Fruit fly (Drosophila melanogaster) Kc167 (cell line): ENCODE measurements around the gene Sodh1.

ENCODE experiments used
- Myc ChIP-seq: fragments of >200 bp; optimal IDR thresholded peaks from 2 replicates; lab custom pipeline; 2017; ENCODE audit warnings: missing external identifiers
- Sin3A ChIP-seq: fragments of >200 bp; optimal IDR thresholded peaks from 2 replicates; lab custom pipeline; 2018; ENCODE audit warnings: missing external identifiers
- h ChIP-seq: fragments of >200 bp; optimal IDR thresholded peaks from 3 replicates; lab custom pipeline; 2018; ENCODE audit warnings: missing external identifiers
- insv ChIP-seq: fragments of >200 bp; optimal IDR thresholded peaks from 3 replicates; lab custom pipeline; 2018; ENCODE audit warnings: missing external identifiers
- psq ChIP-seq: fragments of >200 bp; optimal IDR thresholded peaks from 2 replicates; lab custom pipeline; 2017; ENCODE audit warnings: missing external identifiers
- ttk ChIP-seq: sonication (Bioruptor generic); optimal IDR thresholded peaks from 2 replicates; lab custom pipeline; 2017; ENCODE audit warnings: missing external identifiers

The Sodh1 gene

DNA sequence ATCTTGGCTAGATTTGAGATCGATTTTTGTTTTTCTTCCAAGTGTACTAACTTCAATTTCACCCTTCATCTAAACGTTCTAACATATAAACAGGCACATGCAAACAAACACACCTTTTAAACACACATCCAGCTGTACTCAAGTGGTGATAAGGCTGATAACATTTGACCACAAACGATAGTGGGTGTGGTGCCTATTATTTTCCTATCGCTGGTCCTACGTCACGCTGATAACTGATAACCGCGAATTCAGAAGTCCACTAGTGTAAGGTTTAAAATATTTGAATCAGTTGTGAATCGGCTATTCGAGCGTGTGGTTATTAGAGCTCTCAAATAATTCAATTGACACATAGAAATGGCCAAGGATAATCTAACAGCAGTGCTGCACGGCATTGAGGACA lies at the start of gene Sodh1:
Gene Sodh1 (plus strand): TSS at position 94 of the 400 bp plus-strand sequence.
- no peak for TF ChIP-seq insv

DNA sequence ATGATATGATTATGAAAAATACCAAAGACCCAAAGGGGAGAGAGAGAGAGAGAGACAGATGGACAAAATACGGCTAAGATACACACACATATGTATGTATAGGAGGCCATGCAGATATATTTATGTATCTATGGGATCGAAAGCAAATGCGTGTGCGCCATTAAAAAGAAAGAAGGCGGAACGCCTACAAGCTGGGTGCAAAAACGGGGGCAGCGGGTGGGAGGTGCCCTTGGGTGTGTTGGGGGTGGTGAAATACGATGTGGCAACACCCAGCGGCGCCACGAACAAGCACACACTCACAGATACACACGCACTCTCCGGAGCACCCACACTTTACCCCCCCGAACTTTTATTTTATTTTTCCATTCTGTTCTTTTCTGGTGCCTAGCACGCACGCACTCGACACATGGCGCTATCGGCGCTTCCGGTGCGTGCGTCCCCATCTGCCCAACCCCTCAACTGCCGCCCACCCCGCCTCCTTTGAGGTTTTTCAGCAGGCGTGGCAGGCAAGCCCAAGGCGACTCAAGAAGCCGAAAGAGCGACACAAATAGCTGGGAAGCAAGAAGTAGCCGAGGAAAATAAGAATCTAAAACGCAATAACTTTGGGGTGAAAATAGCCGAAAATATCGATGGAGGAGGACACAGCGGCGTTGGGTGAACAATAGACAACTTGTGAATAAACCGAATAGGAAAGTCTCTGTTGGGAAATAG lies 47.5 kb upstream of the Sodh1 start:
- TF ChIP-seq insv = no peak
- no peak for TF ChIP-seq h (lab: Kevin White, UChicago)
- no peak for TF ChIP-seq psq (lab: Kevin White, UChicago)
- TF ChIP-seq Sin3A (lab: Kevin White, UChicago) = no peak
- TF ChIP-seq Myc (lab: Kevin White, UChicago) = no peak
- no peak for TF ChIP-seq ttk (lab: Kevin White, UChicago)

DNA sequence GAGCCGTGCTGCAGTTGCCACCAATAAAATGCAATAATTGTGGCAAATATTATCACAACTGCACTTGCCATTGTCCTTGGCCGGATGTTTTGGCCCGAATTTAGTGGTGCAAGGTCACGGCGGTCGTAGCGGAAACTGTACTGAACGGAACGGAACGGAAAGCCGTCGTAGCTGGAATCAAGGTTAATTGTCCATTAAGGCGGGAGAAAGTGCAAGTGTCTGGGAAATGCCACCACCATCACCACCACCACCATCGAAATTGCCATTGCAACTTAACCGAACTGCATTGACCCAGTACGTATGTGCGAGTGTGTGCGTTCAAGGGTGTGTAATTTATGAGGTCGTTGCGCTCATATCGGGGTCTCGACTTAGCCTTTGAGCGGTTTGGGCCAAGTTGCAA lies 45.2 kb upstream of the Sodh1 start:
- no peak for TF ChIP-seq h (lab: Kevin White, UChicago)
- no peak for TF ChIP-seq ttk (lab: Kevin White, UChicago)
- no peak for TF ChIP-seq Sin3A (lab: Kevin White, UChicago)

DNA sequence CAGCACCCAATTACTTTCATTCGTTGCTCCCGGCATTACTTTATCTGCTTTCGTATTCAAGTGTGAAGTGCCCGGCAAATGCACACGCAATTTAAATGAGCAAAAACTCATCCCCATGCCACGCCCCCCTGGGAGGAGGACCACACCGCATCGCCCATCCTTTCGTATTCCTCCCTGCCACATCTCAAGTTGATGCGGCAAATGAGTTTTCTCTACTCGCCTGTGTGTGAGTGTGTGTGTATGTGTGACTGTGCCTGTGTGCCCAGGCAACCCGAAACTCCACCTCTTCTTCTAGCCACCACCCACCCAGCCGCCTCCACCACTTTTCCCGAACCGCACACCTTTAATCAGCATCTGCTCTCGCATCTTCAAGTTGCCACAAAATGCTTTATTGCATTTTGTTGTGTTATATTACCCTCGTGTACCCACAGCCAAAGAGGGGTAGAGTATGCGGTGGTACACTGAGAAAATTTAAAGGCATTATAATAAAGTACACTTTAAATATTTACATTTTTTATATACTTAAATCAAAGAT lies 41.0 kb upstream of the Sodh1 start:
- no peak for TF ChIP-seq ttk (lab: Kevin White, UChicago)
- TF ChIP-seq insv = no peak
- no peak for TF ChIP-seq h (lab: Kevin White, UChicago)

DNA sequence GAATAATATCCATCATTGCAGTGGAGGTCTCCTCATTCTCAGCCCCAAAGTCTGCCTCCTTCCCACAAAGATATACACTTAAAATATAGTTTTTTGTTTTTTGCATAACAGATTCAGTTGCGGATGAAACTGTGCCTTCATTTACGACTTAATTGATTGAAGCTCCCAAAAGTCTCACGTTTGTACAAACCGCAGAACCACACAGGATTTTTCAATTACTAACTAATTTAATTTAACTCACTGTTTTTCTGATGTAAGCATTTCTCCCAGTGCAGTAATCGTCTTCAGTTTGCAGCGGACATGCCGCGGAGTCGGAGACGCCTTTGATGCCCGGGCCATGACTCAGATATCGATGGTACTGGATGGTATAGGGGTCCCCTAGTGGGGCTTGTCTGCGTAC lies 27.6 kb upstream of the Sodh1 start:
- no peak for TF ChIP-seq h (lab: Kevin White, UChicago)

DNA sequence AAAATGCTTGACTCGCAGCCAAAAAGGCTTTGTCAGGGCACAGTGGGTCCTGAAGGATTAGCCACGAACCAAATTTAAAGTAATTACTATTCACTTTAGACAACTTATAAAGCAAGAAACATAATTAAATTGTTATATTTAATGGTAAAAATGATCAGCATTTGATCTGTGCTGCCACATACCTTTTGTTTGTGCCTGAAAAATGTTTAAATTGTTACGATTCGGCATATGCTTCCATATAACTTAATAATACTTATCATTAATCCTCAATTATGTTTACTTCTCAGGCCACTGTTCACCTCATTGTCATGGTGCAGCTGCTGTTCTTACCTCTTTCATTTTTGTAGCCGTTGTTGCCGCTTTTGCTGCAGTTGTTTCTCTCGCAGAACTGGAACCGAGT lies 26.9 kb upstream of the Sodh1 start:
- TF ChIP-seq Myc (lab: Kevin White, UChicago) (no peak), ttk (lab: Kevin White, UChicago) (no peak), insv (no peak), h (lab: Kevin White, UChicago) (no peak), Sin3A (lab: Kevin White, UChicago) (no peak), psq (lab: Kevin White, UChicago) (no peak)

- TF ChIP-seq Sin3A (lab: Kevin White, UChicago) (no peak), psq (lab: Kevin White, UChicago) (no peak), insv (no peak), Myc (lab: Kevin White, UChicago) (no peak), h (lab: Kevin White, UChicago) (no peak), ttk (lab: Kevin White, UChicago) (no peak)
Observed at dm6 chr3R:7028554-7028953, 23.6 kb upstream of the Sodh1 start.

dm6 chr3R:7029434-7029833 lies 22.7 kb upstream of the Sodh1 start:
- TF ChIP-seq insv (no peak), Sin3A (lab: Kevin White, UChicago) (no peak), Myc (lab: Kevin White, UChicago) (no peak), ttk (lab: Kevin White, UChicago) (no peak), h (lab: Kevin White, UChicago) (no peak), psq (lab: Kevin White, UChicago) (no peak)

DNA sequence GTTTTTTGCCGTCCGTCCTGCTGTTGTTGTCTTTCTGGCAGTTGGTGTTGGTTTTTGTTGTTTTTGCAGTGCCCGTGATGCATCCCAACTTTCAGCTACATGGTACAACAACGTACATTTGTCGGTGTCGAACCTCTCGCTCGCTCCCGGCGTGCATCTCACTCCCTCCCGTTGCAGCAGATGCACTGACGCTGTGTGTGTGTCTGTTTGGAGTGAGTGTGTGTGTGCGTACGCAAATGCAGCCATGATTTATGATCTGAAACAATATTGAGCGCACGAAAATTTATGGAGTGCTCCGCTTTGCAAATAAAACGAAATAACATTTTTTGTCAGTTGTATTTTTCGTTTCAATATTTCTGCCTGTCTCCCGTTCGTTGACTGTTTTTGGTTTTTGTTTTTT lies 20.6 kb upstream of the Sodh1 start:
- no peak for TF ChIP-seq psq (lab: Kevin White, UChicago)
- TF ChIP-seq h (lab: Kevin White, UChicago) = no peak
- no peak for TF ChIP-seq ttk (lab: Kevin White, UChicago)
- no peak for TF ChIP-seq insv
- no peak for TF ChIP-seq Myc (lab: Kevin White, UChicago)
- no peak for TF ChIP-seq Sin3A (lab: Kevin White, UChicago)

DNA sequence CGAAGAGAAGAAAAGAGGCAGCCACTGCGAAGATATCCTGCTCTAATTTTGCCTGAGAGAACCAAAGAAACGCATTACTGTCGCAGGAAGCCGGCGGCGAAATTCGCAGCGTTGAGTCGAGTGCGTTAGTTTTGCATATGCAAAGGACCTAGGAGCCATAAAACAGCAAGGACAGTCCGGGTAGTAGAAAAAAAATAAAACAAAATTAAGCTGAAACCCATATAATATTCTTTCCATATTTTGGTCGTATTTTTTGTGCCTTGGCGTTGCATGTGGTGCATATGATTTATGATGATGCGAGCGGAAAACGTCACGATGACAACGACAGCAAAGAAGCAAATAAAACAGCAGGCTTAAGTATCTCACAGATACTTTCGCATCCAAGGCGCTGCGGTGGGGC lies 18.4 kb upstream of the Sodh1 start:
- TF ChIP-seq psq (lab: Kevin White, UChicago) (no peak), h (lab: Kevin White, UChicago) (no peak), insv (no peak)

DNA sequence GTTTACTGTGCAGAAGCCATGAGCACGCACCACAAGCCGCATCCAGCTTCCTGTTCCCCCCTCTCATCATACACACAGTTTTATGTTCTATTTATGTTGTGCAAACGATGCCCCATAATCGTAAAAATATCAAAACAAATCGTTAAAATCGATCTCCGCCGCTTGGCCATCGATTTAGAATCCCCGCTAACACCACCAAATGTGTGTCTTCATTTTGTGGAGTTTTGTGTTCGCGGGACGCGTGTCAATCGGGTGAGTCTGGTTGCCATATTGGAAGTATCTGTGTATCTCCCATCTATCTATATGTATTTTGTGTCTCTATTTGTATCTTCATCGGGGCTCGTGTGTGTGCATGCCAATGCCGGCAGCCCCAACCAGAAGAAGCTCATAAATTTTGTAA lies 17.7 kb upstream of the Sodh1 start:
- no peak for TF ChIP-seq Myc (lab: Kevin White, UChicago)
- no peak for TF ChIP-seq h (lab: Kevin White, UChicago)
- no peak for TF ChIP-seq psq (lab: Kevin White, UChicago)
- TF ChIP-seq Sin3A (lab: Kevin White, UChicago) = no peak
- no peak for TF ChIP-seq ttk (lab: Kevin White, UChicago)
- no peak for TF ChIP-seq insv

- no peak for TF ChIP-seq psq (lab: Kevin White, UChicago)
- TF ChIP-seq insv = no peak
- no peak for TF ChIP-seq h (lab: Kevin White, UChicago)
- no peak for TF ChIP-seq Sin3A (lab: Kevin White, UChicago)
- TF ChIP-seq Myc (lab: Kevin White, UChicago) = no peak
- TF ChIP-seq ttk (lab: Kevin White, UChicago) = no peak
Observed at dm6 chr3R:7035703-7036266, 16.4 kb upstream of the Sodh1 start.

dm6 chr3R:7037250-7037802 lies 14.8 kb upstream of the Sodh1 start:
- TF ChIP-seq psq (lab: Kevin White, UChicago) = no peak
- TF ChIP-seq ttk (lab: Kevin White, UChicago) = no peak
- no peak for TF ChIP-seq Sin3A (lab: Kevin White, UChicago)
- no peak for TF ChIP-seq Myc (lab: Kevin White, UChicago)
- no peak for TF ChIP-seq h (lab: Kevin White, UChicago)
- no peak for TF ChIP-seq insv
